Fruit fly (Drosophila melanogaster) whole organism, embryonic: Measurements from ENCODE around the gene CG31638.

Source experiments
- Atf-2 ChIP-seq: fragments of 200-800 bp; sonication (Bioruptor generic); optimal IDR thresholded peaks from 2 replicates; lab custom pipeline; 2016; ENCODE audit warnings: missing biosample characterization, missing genetic modification characterization
- CG10431 ChIP-seq: fragments of 200-800 bp; sonication (Bioruptor generic); optimal IDR thresholded peaks from 3 replicates; lab custom pipeline; 2018; ENCODE audit warnings: missing biosample characterization, mild to moderate bottlenecking, missing genetic modification characterization
- CG10543 ChIP-seq: fragments of 200-800 bp; sonication (Bioruptor generic); optimal IDR thresholded peaks from 3 replicates; lab custom pipeline; 2017; ENCODE audit warnings: missing biosample characterization, mild to moderate bottlenecking, missing genetic modification characterization, moderate library complexity
- CG12104 ChIP-seq: fragments of 200-800 bp; sonication (Bioruptor generic); optimal IDR thresholded peaks from 3 replicates; lab custom pipeline; 2016; ENCODE audit warnings: missing biosample characterization, missing genetic modification characterization
- CG1233 ChIP-seq: fragments of 200-800 bp; sonication (Bioruptor generic); optimal IDR thresholded peaks from 4 replicates; lab custom pipeline; 2018; ENCODE audit warnings: missing biosample characterization, mild to moderate bottlenecking, missing genetic modification characterization
- CG14441 ChIP-seq: fragments of 200-800 bp; sonication (Bioruptor generic); IDR thresholded peaks from 2 replicates; pipeline ENCODE4 v1.3.6; 2022; ENCODE audit warnings: missing biosample characterization, missing genetic modification characterization
- CG15269 ChIP-seq: fragments of 200-800 bp; sonication (Bioruptor generic); optimal IDR thresholded peaks from 2 replicates; lab custom pipeline; 2018; ENCODE audit warnings: missing biosample characterization, mild to moderate bottlenecking, missing genetic modification characterization, moderate library complexity
- CG1602 ChIP-seq: fragments of 200-800 bp; sonication (Bioruptor generic); optimal IDR thresholded peaks from 3 replicates; lab custom pipeline; 2016; ENCODE audit warnings: missing biosample characterization, missing genetic modification characterization
- CG18599 ChIP-seq: fragments of 200-800 bp; sonication (Bioruptor generic); optimal IDR thresholded peaks from 3 replicates; lab custom pipeline; 2017; ENCODE audit warnings: missing biosample characterization, missing genetic modification characterization, mild to moderate bottlenecking, moderate library complexity, missing genetic modification reagents
- CG18619 ChIP-seq: fragments of 200-800 bp; sonication (Bioruptor generic); optimal IDR thresholded peaks from 3 replicates; lab custom pipeline; 2017; ENCODE audit warnings: missing biosample characterization, mild to moderate bottlenecking, missing genetic modification characterization
- CG3281 ChIP-seq: fragments of 200-800 bp; sonication (Bioruptor generic); optimal IDR thresholded peaks from 3 replicates; lab custom pipeline; 2017; ENCODE audit warnings: missing biosample characterization, mild to moderate bottlenecking, missing genetic modification characterization
- CG34224 ChIP-seq: fragments of 200-800 bp; sonication (Bioruptor generic); IDR thresholded peaks from 3 replicates; pipeline ENCODE4 v1.3.6; 2022; ENCODE audit warnings: missing biosample characterization, missing genetic modification characterization; ENCODE audit not compliant: partially characterized antibody
- CG34422 ChIP-seq: fragments of 200-800 bp; sonication (Bioruptor generic); IDR thresholded peaks from 3 replicates; pipeline ENCODE4 v1.3.6; 2022; ENCODE audit warnings: missing biosample characterization, missing genetic modification characterization
- CG6654 ChIP-seq: fragments of 200-800 bp; sonication (Bioruptor generic); optimal IDR thresholded peaks from 2 replicates; lab custom pipeline; 2017; ENCODE audit warnings: missing biosample characterization, mild to moderate bottlenecking, missing genetic modification characterization
- CG8924 ChIP-seq: fragments of 200-800 bp; optimal IDR thresholded peaks from 3 replicates; lab custom pipeline; 2019; ENCODE audit warnings: missing biosample characterization, mild to moderate bottlenecking, missing genetic modification characterization, moderate library complexity
- Deaf1 ChIP-seq: fragments of 200-800 bp; optimal IDR thresholded peaks from 3 replicates; lab custom pipeline; 2019; ENCODE audit warnings: missing biosample characterization, mild to moderate bottlenecking, missing genetic modification characterization, moderate library complexity
- Doc3 ChIP-seq: fragments of 200-800 bp; sonication (Bioruptor generic); IDR thresholded peaks from 3 replicates; pipeline ENCODE4 v1.3.6; 2022; ENCODE audit warnings: missing biosample characterization, missing genetic modification characterization; ENCODE audit not compliant: partially characterized antibody
- E2f1 ChIP-seq: fragments of 200-800 bp; sonication (Bioruptor generic); IDR thresholded peaks from 2 replicates; pipeline ENCODE4 v1.3.6; 2022; ENCODE audit warnings: missing biosample characterization, missing genetic modification characterization
- Elba2 ChIP-seq: fragments of 200-800 bp; sonication (Bioruptor generic); optimal IDR thresholded peaks from 3 replicates; lab custom pipeline; 2016; ENCODE audit warnings: missing biosample characterization, missing genetic modification characterization
- MTF-1 ChIP-seq: fragments of 200-800 bp; sonication (Bioruptor generic); optimal IDR thresholded peaks from 2 replicates; lab custom pipeline; 2018; ENCODE audit warnings: missing biosample characterization, mild to moderate bottlenecking, missing genetic modification characterization, borderline replicate concordance
- Mad ChIP-seq: fragments of 200-800 bp; sonication (Bioruptor generic); optimal IDR thresholded peaks from 2 replicates; lab custom pipeline; 2016; ENCODE audit warnings: missing biosample characterization, missing genetic modification characterization
- Mrtf ChIP-seq: fragments of 200-800 bp; sonication (Bioruptor generic); IDR thresholded peaks from 3 replicates; pipeline ENCODE4 v1.3.6; 2022; ENCODE audit warnings: missing biosample characterization, missing genetic modification characterization
- Pdp1 ChIP-seq, 2 experiments: fragments of 200-800 bp; sonication (Bioruptor generic); optimal IDR thresholded peaks; 3 replicates each; lab custom pipeline; 2016; ENCODE audit warnings: missing biosample characterization in 2 of 2, missing genetic modification characterization in 2 of 2, mild to moderate bottlenecking in 1 of 2, moderate library complexity in 1 of 2
- Tbp ChIP-seq: fragments of >200 bp; optimal IDR thresholded peaks from 2 replicates; lab custom pipeline; 2018; ENCODE audit warnings: missing biosample characterization, missing genetic modification characterization
- Xrp1 ChIP-seq: fragments of 200-800 bp; sonication (Bioruptor generic); IDR thresholded peaks from 2 replicates; pipeline ENCODE4 v1.3.6; 2022; ENCODE audit warnings: missing biosample characterization, missing genetic modification characterization
- cg ChIP-seq: fragments of 200-800 bp; sonication (Bioruptor generic); optimal IDR thresholded peaks from 3 replicates; lab custom pipeline; 2019; ENCODE audit warnings: missing biosample characterization, mild to moderate bottlenecking, missing genetic modification characterization, moderate library complexity
- chinmo ChIP-seq: fragments of 200-800 bp; sonication (Bioruptor generic); IDR thresholded peaks from 4 replicates; pipeline ENCODE4 v1.3.6; 2022; ENCODE audit warnings: missing biosample characterization, missing genetic modification characterization; ENCODE audit not compliant: partially characterized antibody
- dmrt11E ChIP-seq: fragments of 200-800 bp; sonication (Bioruptor generic); optimal IDR thresholded peaks from 3 replicates; lab custom pipeline; 2018; ENCODE audit warnings: missing biosample characterization, mild to moderate bottlenecking, missing genetic modification characterization, moderate library complexity
- dpn ChIP-seq, 2 experiments: fragments of 200-800 bp; sonication (Bioruptor generic); optimal IDR thresholded peaks; 3 replicates each; lab custom pipeline; 2016; ENCODE audit warnings: missing biosample characterization in 2 of 2, missing genetic modification characterization in 2 of 2
- ems ChIP-seq: fragments of 200-800 bp; sonication (Bioruptor generic); optimal IDR thresholded peaks from 3 replicates; lab custom pipeline; 2016; ENCODE audit warnings: missing biosample characterization, missing genetic modification characterization
- fd102C ChIP-seq: fragments of 200-800 bp; sonication (Bioruptor generic); optimal IDR thresholded peaks from 2 replicates; lab custom pipeline; 2018; ENCODE audit warnings: missing biosample characterization, mild to moderate bottlenecking, missing genetic modification characterization, moderate library complexity
- fd64A ChIP-seq: fragments of 200-800 bp; sonication (Bioruptor generic); optimal IDR thresholded peaks from 3 replicates; lab custom pipeline; 2018; ENCODE audit warnings: missing biosample characterization, mild to moderate bottlenecking, missing genetic modification characterization
- grn ChIP-seq: fragments of 200-800 bp; sonication (Bioruptor generic); optimal IDR thresholded peaks from 3 replicates; lab custom pipeline; 2017; ENCODE audit warnings: missing biosample characterization, missing genetic modification characterization
- ind ChIP-seq: fragments of 200-800 bp; sonication (Bioruptor generic); optimal IDR thresholded peaks from 3 replicates; lab custom pipeline; 2016; ENCODE audit warnings: missing biosample characterization, missing genetic modification characterization
- kah ChIP-seq: fragments of 200-800 bp; sonication (Bioruptor generic); optimal IDR thresholded peaks from 2 replicates; lab custom pipeline; 2018; ENCODE audit warnings: missing biosample characterization, mild to moderate bottlenecking, missing genetic modification characterization
- ken ChIP-seq: fragments of 200-800 bp; sonication (Bioruptor generic); IDR thresholded peaks from 3 replicates; pipeline ENCODE4 v1.3.6; 2022; ENCODE audit warnings: missing biosample characterization, missing genetic modification characterization
- lbe ChIP-seq: fragments of 200-800 bp; sonication (Bioruptor generic); optimal IDR thresholded peaks from 2 replicates; lab custom pipeline; 2016; ENCODE audit warnings: missing biosample characterization, mild to moderate bottlenecking, missing genetic modification characterization
- mld ChIP-seq: fragments of 200-800 bp; sonication (Bioruptor generic); IDR thresholded peaks from 3 replicates; pipeline ENCODE4 v1.3.6; 2022; ENCODE audit warnings: missing biosample characterization, missing genetic modification characterization; ENCODE audit not compliant: partially characterized antibody
- nau ChIP-seq: fragments of 200-800 bp; sonication (Bioruptor generic); optimal IDR thresholded peaks from 3 replicates; lab custom pipeline; 2017; ENCODE audit warnings: missing biosample characterization, mild to moderate bottlenecking, missing genetic modification characterization, missing genetic modification reagents
- odd ChIP-seq: fragments of 200-800 bp; sonication (Bioruptor generic); optimal IDR thresholded peaks from 2 replicates; lab custom pipeline; 2017; ENCODE audit warnings: missing biosample characterization, mild to moderate bottlenecking, missing genetic modification characterization
- p53 ChIP-seq: fragments of 200-800 bp; sonication (Bioruptor generic); optimal IDR thresholded peaks from 2 replicates; lab custom pipeline; 2016; ENCODE audit warnings: missing biosample characterization, missing genetic modification characterization
- pho ChIP-seq: fragments of 200-800 bp; sonication (Bioruptor generic); optimal IDR thresholded peaks from 2 replicates; lab custom pipeline; 2016; ENCODE audit warnings: missing biosample characterization, missing genetic modification characterization
- ranshi ChIP-seq: fragments of 200-800 bp; sonication (Bioruptor generic); IDR thresholded peaks from 2 replicates; pipeline ENCODE4 v1.3.6; 2022; ENCODE audit warnings: missing biosample characterization, missing genetic modification characterization
- repo ChIP-seq: fragments of 200-800 bp; sonication (Bioruptor generic); optimal IDR thresholded peaks from 2 replicates; lab custom pipeline; 2016; ENCODE audit warnings: missing biosample characterization, missing genetic modification characterization
- scrt ChIP-seq: fragments of 200-800 bp; sonication (Bioruptor generic); optimal IDR thresholded peaks from 2 replicates; lab custom pipeline; 2018; ENCODE audit warnings: missing biosample characterization, mild to moderate bottlenecking, missing genetic modification characterization, moderate library complexity
- sima ChIP-seq: fragments of 200-800 bp; sonication (Bioruptor generic); optimal IDR thresholded peaks from 2 replicates; lab custom pipeline; 2016; ENCODE audit warnings: missing biosample characterization, missing genetic modification characterization
- sna ChIP-seq: fragments of 200-800 bp; sonication (Bioruptor generic); IDR thresholded peaks from 2 replicates; pipeline ENCODE4 v1.3.6; 2022; ENCODE audit warnings: missing biosample characterization, missing genetic modification characterization; ENCODE audit not compliant: partially characterized antibody
- so ChIP-seq: fragments of 200-800 bp; sonication (Bioruptor generic); IDR thresholded peaks from 3 replicates; pipeline ENCODE4 v1.3.6; 2022; ENCODE audit warnings: missing biosample characterization, missing genetic modification characterization
- wdn ChIP-seq: fragments of 200-800 bp; sonication (Bioruptor generic); IDR thresholded peaks from 2 replicates; pipeline ENCODE4 v1.3.6; 2022; ENCODE audit warnings: missing biosample characterization, missing genetic modification characterization

CG31638 gene

DNA sequence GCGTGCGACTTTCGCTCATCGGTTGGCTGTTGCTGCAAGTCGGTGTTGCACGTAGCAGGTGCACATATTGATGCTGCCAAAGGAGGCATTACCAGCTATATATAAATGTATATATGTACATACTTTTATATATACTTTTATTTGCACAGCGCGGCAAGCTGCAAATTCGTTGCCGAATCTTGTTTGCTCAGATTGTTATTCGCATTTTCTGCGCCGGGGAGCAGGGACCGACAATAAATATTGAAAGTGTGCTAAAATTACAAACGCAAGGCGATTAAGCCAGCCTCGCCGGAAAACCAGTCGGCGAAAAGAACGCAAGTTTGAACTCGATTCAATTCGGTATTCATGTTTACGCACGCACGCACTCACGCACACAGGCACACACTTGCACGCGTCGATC, 26.1 kb upstream of the CG31638 start:
- TF ChIP-seq chinmo (GFP tag; lab: Robert Waterston, UW): 0 out of 4 replicates have a peak, but pooled peaks have one; percentile 59
- TF ChIP-seq p53 (GFP tag; lab: Kevin White, UChicago): peak; percentile 76
- TF ChIP-seq CG1233 (GFP tag; lab: Kevin White, UChicago): no peak
- no peak for TF ChIP-seq Doc3 (GFP tag; lab: Robert Waterston, UW)
- TF ChIP-seq cg: no peak
- peak; percentile 32 for TF ChIP-seq lbe (GFP tag; lab: Kevin White, UChicago)
- no peak for TF ChIP-seq sna (GFP tag; lab: Robert Waterston, UW)

dm6 chr2L:6465497-6465896, 25.4 kb upstream of the CG31638 start, which contains the start of gene Rchy1:
TSS of gene Rchy1 (minus strand) at chr2L:6465669.
- peak; percentile 42 for TF ChIP-seq CG3281 (GFP tag; lab: Kevin White, UChicago)
- TF ChIP-seq fd102C: no peak
- TF ChIP-seq CG8924: no peak
- TF ChIP-seq CG18599 (GFP tag; lab: Kevin White, UChicago): peak; percentile 9
- no peak for TF ChIP-seq sima (GFP tag; lab: Kevin White, UChicago)
- TF ChIP-seq CG10543 (GFP tag; lab: Kevin White, UChicago): peak; percentile 33
- TF ChIP-seq CG34224 (GFP tag; lab: Robert Waterston, UW): no peak
- peak; percentile 33 for TF ChIP-seq CG15269 (tag; lab: Kevin White, UChicago)
- TF ChIP-seq Pdp1 (GFP tag; optimal IDR thresholded peaks at IDR 0.05; lab: Kevin White, UChicago): peak in 1 of 2 experiments; percentile 8
- TF ChIP-seq CG18619 (GFP tag; lab: Kevin White, UChicago): peak; percentile 14
- no peak for TF ChIP-seq ken (GFP tag; lab: Robert Waterston, UW)
- peak; percentile 98 for TF ChIP-seq kah (GFP tag; lab: Kevin White, UChicago)
- peak; percentile 32 for TF ChIP-seq MTF-1 (GFP tag; lab: Kevin White, UChicago)
- no peak for TF ChIP-seq repo (GFP tag; lab: Kevin White, UChicago)
- no peak for TF ChIP-seq ind (GFP tag; lab: Kevin White, UChicago)
- TF ChIP-seq CG12104: no peak
- TF ChIP-seq E2f1 (GFP tag; lab: Robert Waterston, UW): no peak
- TF ChIP-seq so (GFP tag; lab: Robert Waterston, UW): peak; percentile 62; the same call in 1 of the 3 replicates
- TF ChIP-seq odd: peak; percentile 50
- 0 out of 2 replicates have a peak, but pooled peaks have one; percentile 6 for TF ChIP-seq CG14441 (GFP tag; lab: Robert Waterston, UW)
- TF ChIP-seq pho: no peak
- no peak for TF ChIP-seq ems (GFP tag; lab: Kevin White, UChicago)
- TF ChIP-seq CG6654: no peak
- no peak for TF ChIP-seq Atf-2
- no peak for TF ChIP-seq Mad (GFP tag; lab: Kevin White, UChicago)
- TF ChIP-seq Tbp (GFP tag; lab: Kevin White, UChicago): no peak
- peak; percentile 20 for TF ChIP-seq nau
- peak; percentile 79 for TF ChIP-seq Deaf1 (tag; lab: Kevin White, UChicago)
- no peak for TF ChIP-seq dpn (GFP tag; optimal IDR thresholded peaks at IDR 0.05; lab: Kevin White, UChicago)
- TF ChIP-seq Xrp1: peak; percentile 17; the same call in 1 of the 2 replicates
- TF ChIP-seq Elba2 (GFP tag; lab: Kevin White, UChicago): no peak
- peak; percentile 21; the same call in 1 of the 3 replicates for TF ChIP-seq CG34422 (GFP tag; lab: Robert Waterston, UW)
- no peak for TF ChIP-seq Mrtf (GFP tag; lab: Robert Waterston, UW)
- TF ChIP-seq grn: no peak
- TF ChIP-seq CG1233 (GFP tag; lab: Kevin White, UChicago): peak; percentile 9
- no peak for TF ChIP-seq CG1602
- no peak for TF ChIP-seq dmrt11E (tag; lab: Kevin White, UChicago)
- peak; percentile 9 for TF ChIP-seq fd64A (GFP tag; lab: Kevin White, UChicago)
- peak; percentile 93 for TF ChIP-seq scrt (GFP tag; lab: Kevin White, UChicago)
- no peak for TF ChIP-seq wdn
- no peak for TF ChIP-seq mld (GFP tag; lab: Robert Waterston, UW)
- TF ChIP-seq ranshi (GFP tag; lab: Robert Waterston, UW): peak; percentile 9; the same call in 1 of the 2 replicates
- TF ChIP-seq CG10431 (GFP tag; lab: Kevin White, UChicago): peak; percentile 17
